Fruit fly (Drosophila melanogaster) whole organism: ENCODE data around the gene CG11927.

Experiments used
- CG8478 ChIP-seq: fragments of >200 bp; optimal IDR thresholded peaks from 2 replicates; lab custom pipeline; 2018; ENCODE audit warnings: inconsistent platforms
- Dll ChIP-seq: fragments of >200 bp; optimal IDR thresholded peaks from 2 replicates; lab custom pipeline; 2017
- EcR ChIP-seq, 2 experiments: fragments of >200 bp; optimal IDR thresholded peaks; 2 replicates each; lab custom pipeline; 2017; ENCODE audit warnings: missing biosample characterization in 2 of 2, missing genetic modification characterization in 2 of 2, missing genetic modification reagents in 2 of 2
- pan ChIP-seq: fragments of >200 bp; optimal IDR thresholded peaks from 2 replicates; lab custom pipeline; 2017
- psq ChIP-seq: fragments of >200 bp; optimal IDR thresholded peaks from 2 replicates; lab custom pipeline; 2017
- usp ChIP-seq: fragments of >200 bp; optimal IDR thresholded peaks from 2 replicates; lab custom pipeline; 2017; ENCODE audit warnings: missing biosample characterization, missing genetic modification characterization, mixed read lengths

DNA sequence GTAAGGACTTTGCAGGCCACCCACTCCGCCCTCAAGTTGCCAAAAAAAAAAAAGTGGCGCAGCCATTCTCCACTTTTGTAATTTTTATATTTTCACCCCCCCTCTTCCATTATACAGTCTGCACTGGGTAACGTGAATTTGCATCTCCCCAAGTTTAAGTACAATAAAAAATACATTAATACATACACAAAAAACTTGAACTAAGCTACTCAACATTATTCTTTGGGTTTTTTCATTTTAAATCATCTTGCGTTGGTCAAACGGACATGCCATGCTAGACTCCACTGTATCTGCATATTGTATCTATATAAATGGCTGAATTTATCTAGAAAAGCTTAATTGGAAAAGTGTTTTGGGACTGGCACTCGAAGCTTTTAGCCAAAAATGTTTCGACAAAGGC is 13.9 kb downstream of the CG11927 start:
- no peak for TF ChIP-seq usp (GFP tag; lab: Kevin White, UChicago)
- no peak for TF ChIP-seq CG8478 (lab: Kevin White, UChicago)
- no peak for TF ChIP-seq psq (lab: Kevin White, UChicago)
- TF ChIP-seq pan (lab: Kevin White, UChicago) = no peak
- TF ChIP-seq Dll (lab: Kevin White, UChicago) = no peak
- no peak for TF ChIP-seq EcR (GFP tag; optimal IDR thresholded peaks at IDR 0.05; lab: Kevin White, UChicago)
